Worm (Caenorhabditis elegans) whole organism, L1 larva: ENCODE results near the gene F42A8.1.

ENCODE experiments used
- aly-2 ChIP-seq: fragments of 150-350 bp; optimal IDR thresholded peaks from 2 replicates; lab custom pipeline; 2014; ENCODE audit warnings: missing biosample characterization, missing genetic modification characterization
- ces-1 ChIP-seq: fragments of 150-350 bp; optimal IDR thresholded peaks from 2 replicates; lab custom pipeline; 2014; ENCODE audit warnings: missing biosample characterization, missing genetic modification reagents, missing genetic modification characterization
- egl-13 ChIP-seq: sonication (generic microtip); optimal IDR thresholded peaks from 2 replicates; lab custom pipeline; 2016; ENCODE audit warnings: missing genotype, missing genetic modification reagents, missing genetic modification characterization, missing compliant biosample characterization
- fkh-10 ChIP-seq: sonication (generic microtip); optimal IDR thresholded peaks from 2 replicates; lab custom pipeline; 2017; ENCODE audit warnings: missing biosample characterization, missing genetic modification reagents, missing genetic modification characterization
- fkh-4 ChIP-seq: sonication (generic microtip); optimal IDR thresholded peaks from 2 replicates; lab custom pipeline; 2016; ENCODE audit warnings: missing compliant biosample characterization, missing genetic modification characterization, borderline replicate concordance
- skn-1 ChIP-seq: fragments of 150-350 bp; optimal IDR thresholded peaks from 2 replicates; lab custom pipeline; 2014; ENCODE audit warnings: missing biosample characterization, missing genetic modification characterization
- snpc-4 ChIP-seq: fragments of 150-350 bp; optimal IDR thresholded peaks from 2 replicates; lab custom pipeline; 2014; ENCODE audit warnings: missing biosample characterization, missing genetic modification characterization
- tbx-2 ChIP-seq: sonication (generic microtip); optimal IDR thresholded peaks from 2 replicates; lab custom pipeline; 2016; ENCODE audit warnings: missing genetic modification characterization, missing compliant biosample characterization
- unc-130 ChIP-seq: fragments of 150-350 bp; optimal IDR thresholded peaks from 2 replicates; lab custom pipeline; 2017; ENCODE audit warnings: missing biosample characterization, missing genetic modification characterization, inconsistent platforms
- unc-62 ChIP-seq: fragments of 150-350 bp; optimal IDR thresholded peaks from 2 replicates; lab custom pipeline; 2014; ENCODE audit warnings: missing biosample characterization, missing genetic modification reagents, missing genetic modification characterization

ce11 chrII:9310204-9310603 lies 36.2 kb downstream of the F42A8.1 start, which contains the start of gene cam-1:
- TF ChIP-seq ces-1 (no peak), unc-62 (no peak), egl-13 (tag; lab: Kevin White, UChicago) (no peak), skn-1 (tag; lab: Kevin White, UChicago) (no peak), fkh-10 (GFP tag; lab: Kevin White, UChicago) (no peak), unc-130 (no peak), aly-2 (tag; lab: Kevin White, UChicago) (no peak), fkh-4 (tag; lab: Kevin White, UChicago) (no peak), snpc-4 (tag; lab: Kevin White, UChicago) (no peak), tbx-2 (tag; lab: Kevin White, UChicago) (no peak)
